Fruit fly (Drosophila melanogaster) whole organism, embryonic: ENCODE measurements around the gene Cypl.

Experiments used
- Aef1 ChIP-seq: fragments of 200-800 bp; sonication (Bioruptor generic); IDR thresholded peaks from 3 replicates; pipeline ENCODE4 v1.3.6; 2022; ENCODE audit warnings: missing biosample characterization, missing genetic modification characterization
- Atf-2 ChIP-seq: fragments of 200-800 bp; sonication (Bioruptor generic); optimal IDR thresholded peaks from 2 replicates; lab custom pipeline; 2016; ENCODE audit warnings: missing biosample characterization, missing genetic modification characterization
- B-H2 ChIP-seq: fragments of 200-800 bp; sonication (Bioruptor generic); optimal IDR thresholded peaks from 2 replicates; lab custom pipeline; 2018; ENCODE audit warnings: missing biosample characterization, mild to moderate bottlenecking, missing genetic modification characterization
- CG10654 ChIP-seq: fragments of 200-800 bp; sonication (Bioruptor generic); optimal IDR thresholded peaks from 2 replicates; lab custom pipeline; 2016; ENCODE audit warnings: missing biosample characterization, missing genetic modification characterization
- CG11085 ChIP-seq: fragments of 200-800 bp; sonication (Bioruptor generic); IDR thresholded peaks from 2 replicates; pipeline ENCODE4 v1.3.6; 2022; ENCODE audit warnings: missing biosample characterization, missing genetic modification characterization
- CG11247 ChIP-seq: fragments of 200-800 bp; sonication (Bioruptor generic); IDR thresholded peaks from 2 replicates; pipeline ENCODE4 v1.3.6; 2022; ENCODE audit warnings: missing biosample characterization, missing genetic modification characterization
- CG11560 ChIP-seq: fragments of 200-800 bp; sonication (Bioruptor generic); IDR thresholded peaks from 3 replicates; pipeline ENCODE4 v1.3.6; 2022; ENCODE audit warnings: missing biosample characterization, missing genetic modification characterization
- CG15479 ChIP-seq: fragments of 200-800 bp; sonication (Bioruptor generic); optimal IDR thresholded peaks from 3 replicates; lab custom pipeline; 2019; ENCODE audit warnings: missing biosample characterization, mild to moderate bottlenecking, missing genetic modification characterization, moderate library complexity
- CG17328 ChIP-seq: fragments of 200-800 bp; sonication (Bioruptor generic); IDR thresholded peaks from 2 replicates; pipeline ENCODE4 v1.3.6; 2022; ENCODE audit warnings: missing biosample characterization, missing genetic modification characterization
- CG2129 ChIP-seq: fragments of 200-800 bp; sonication (Bioruptor generic); IDR thresholded peaks from 2 replicates; pipeline ENCODE4 v1.3.6; 2022; ENCODE audit warnings: missing biosample characterization, missing genetic modification characterization; ENCODE audit not compliant: partially characterized antibody
- CG31388 ChIP-seq: fragments of 200-800 bp; sonication (Bioruptor generic); optimal IDR thresholded peaks from 2 replicates; lab custom pipeline; 2016; ENCODE audit warnings: missing biosample characterization, missing genetic modification characterization
- CG4328 ChIP-seq: fragments of 200-800 bp; sonication (Bioruptor generic); optimal IDR thresholded peaks from 3 replicates; lab custom pipeline; 2017; ENCODE audit warnings: missing biosample characterization, missing genetic modification reagents, missing genetic modification characterization
- CG4360 ChIP-seq: fragments of 200-800 bp; sonication (Bioruptor generic); IDR thresholded peaks from 2 replicates; pipeline ENCODE4 v1.3.6; 2022; ENCODE audit warnings: missing biosample characterization, missing genetic modification characterization
- CG4707 ChIP-seq: fragments of 200-800 bp; sonication (Bioruptor generic); optimal IDR thresholded peaks from 2 replicates; lab custom pipeline; 2018; ENCODE audit warnings: missing biosample characterization, mild to moderate bottlenecking, missing genetic modification characterization, moderate library complexity
- CG4854 ChIP-seq: fragments of 200-800 bp; sonication (Bioruptor generic); optimal IDR thresholded peaks from 2 replicates; lab custom pipeline; 2016; ENCODE audit warnings: missing biosample characterization, missing genetic modification characterization, inconsistent platforms
- CG5953 ChIP-seq: fragments of 200-800 bp; sonication (Bioruptor generic); IDR thresholded peaks from 2 replicates; pipeline ENCODE4 v1.3.6; 2022; ENCODE audit warnings: missing biosample characterization, missing genetic modification characterization
- CG6854 ChIP-seq: fragments of 200-800 bp; sonication (Bioruptor generic); optimal IDR thresholded peaks from 3 replicates; lab custom pipeline; 2017; ENCODE audit warnings: missing biosample characterization, mild to moderate bottlenecking, missing genetic modification characterization
- CG7372 ChIP-seq: fragments of 200-800 bp; sonication (Bioruptor generic); IDR thresholded peaks from 2 replicates; pipeline ENCODE4 v1.3.6; 2022; ENCODE audit warnings: missing biosample characterization, missing genetic modification characterization
- CoRest ChIP-seq: fragments of 200-800 bp; sonication (Bioruptor generic); optimal IDR thresholded peaks from 3 replicates; lab custom pipeline; 2018; ENCODE audit warnings: missing biosample characterization, mild to moderate bottlenecking, missing genetic modification characterization, moderate library complexity
- Dbx ChIP-seq: fragments of 200-800 bp; sonication (Bioruptor generic); IDR thresholded peaks from 3 replicates; pipeline ENCODE4 v1.3.6; 2022; ENCODE audit warnings: missing biosample characterization, missing genetic modification characterization
- Eip74EF ChIP-seq, 2 experiments: fragments of 200-800 bp in 1 of 2; fragments of >200 bp in 1 of 2; sonication (Bioruptor generic) in 1 of 2; optimal IDR thresholded peaks; 2 replicates each; lab custom pipeline; 2017 to 2019; ENCODE audit warnings: missing biosample characterization in 2 of 2, missing genetic modification characterization in 2 of 2, mild to moderate bottlenecking in 1 of 2, moderate library complexity in 1 of 2
- Fer1 ChIP-seq: fragments of 200-800 bp; sonication (Bioruptor generic); optimal IDR thresholded peaks from 2 replicates; lab custom pipeline; 2017; ENCODE audit warnings: missing biosample characterization, mild to moderate bottlenecking, missing genetic modification characterization
- Fer3 ChIP-seq: fragments of 200-800 bp; sonication (Bioruptor generic); optimal IDR thresholded peaks from 2 replicates; lab custom pipeline; 2018; ENCODE audit warnings: missing biosample characterization, mild to moderate bottlenecking, missing genetic modification characterization, moderate library complexity
- Gug ChIP-seq: fragments of 200-800 bp; sonication (Bioruptor generic); IDR thresholded peaks from 4 replicates; pipeline ENCODE4 v1.3.6; 2022; ENCODE audit warnings: missing biosample characterization, missing genetic modification characterization
- Hand ChIP-seq: fragments of 200-800 bp; sonication (Bioruptor generic); optimal IDR thresholded peaks from 2 replicates; lab custom pipeline; 2017; ENCODE audit warnings: mild to moderate bottlenecking, missing biosample characterization, missing genetic modification reagents, missing genetic modification characterization
- Hmx ChIP-seq: fragments of 200-800 bp; sonication (Bioruptor generic); optimal IDR thresholded peaks from 2 replicates; lab custom pipeline; 2016; ENCODE audit warnings: missing biosample characterization, missing genetic modification characterization
- Hr51 ChIP-seq, 2 experiments: fragments of 200-800 bp; sonication (Bioruptor generic); optimal IDR thresholded peaks; 2 replicates in 1 of 2; 3 replicates in 1 of 2; lab custom pipeline; 2016 to 2018; ENCODE audit warnings: missing biosample characterization in 2 of 2, missing genetic modification characterization in 2 of 2, mild to moderate bottlenecking in 1 of 2, moderate library complexity in 1 of 2
- MBD-R2 ChIP-seq: fragments of 200-800 bp; sonication (Bioruptor generic); IDR thresholded peaks from 2 replicates; pipeline ENCODE4 v1.3.6; 2022; ENCODE audit warnings: missing biosample characterization, missing genetic modification characterization
- MESR4 ChIP-seq: fragments of 200-800 bp; sonication (Bioruptor generic); optimal IDR thresholded peaks from 2 replicates; lab custom pipeline; 2018; ENCODE audit warnings: missing biosample characterization, mild to moderate bottlenecking, missing genetic modification characterization, moderate library complexity
- PHDP ChIP-seq: fragments of 200-800 bp; sonication (Bioruptor generic); optimal IDR thresholded peaks from 3 replicates; lab custom pipeline; 2018; ENCODE audit warnings: missing biosample characterization, mild to moderate bottlenecking, missing genetic modification characterization, moderate library complexity
- Rfx ChIP-seq: fragments of 200-800 bp; sonication (Bioruptor generic); IDR thresholded peaks from 2 replicates; pipeline ENCODE4 v1.3.6; 2022; ENCODE audit warnings: missing biosample characterization, missing genetic modification characterization
- ase ChIP-seq: fragments of 200-800 bp; sonication (Bioruptor generic); IDR thresholded peaks from 3 replicates; pipeline ENCODE4 v1.3.6; 2022; ENCODE audit warnings: missing biosample characterization, missing genetic modification characterization
- eve ChIP-seq, 2 experiments: fragments of >200 bp; optimal IDR thresholded peaks; 2 replicates each; lab custom pipeline; 2017; ENCODE audit warnings: missing biosample characterization in 2 of 2, missing genetic modification characterization in 2 of 2
- fd96Cb ChIP-seq: fragments of 200-800 bp; sonication (Bioruptor generic); optimal IDR thresholded peaks from 2 replicates; lab custom pipeline; 2018; ENCODE audit warnings: missing biosample characterization, mild to moderate bottlenecking, missing genetic modification characterization, moderate library complexity
- gcm2 ChIP-seq: fragments of 200-800 bp; sonication (Bioruptor generic); optimal IDR thresholded peaks from 2 replicates; lab custom pipeline; 2016; ENCODE audit warnings: missing biosample characterization, missing genetic modification characterization
- hb ChIP-seq: fragments of 200-800 bp; sonication (Bioruptor generic); IDR thresholded peaks from 3 replicates; pipeline ENCODE4 v1.3.6; 2022; ENCODE audit warnings: missing biosample characterization, missing genetic modification characterization; ENCODE audit not compliant: partially characterized antibody
- hth ChIP-seq: fragments of >200 bp; optimal IDR thresholded peaks from 2 replicates; lab custom pipeline; 2017; ENCODE audit warnings: inconsistent platforms
- inv ChIP-seq: fragments of 200-800 bp; sonication (Bioruptor generic); IDR thresholded peaks from 2 replicates; pipeline ENCODE4 v1.3.6; 2022; ENCODE audit warnings: missing biosample characterization, missing genetic modification characterization; ENCODE audit not compliant: partially characterized antibody
- knrl ChIP-seq: fragments of 200-800 bp; sonication (Bioruptor generic); IDR thresholded peaks from 3 replicates; pipeline ENCODE4 v1.3.6; 2022; ENCODE audit warnings: missing biosample characterization, missing genetic modification characterization; ENCODE audit not compliant: partially characterized antibody
- lola ChIP-seq, 3 experiments: fragments of >200 bp in 2 of 3; fragments of 200-800 bp in 1 of 3; sonication (Bioruptor generic) in 1 of 3; optimal IDR thresholded peaks; 2 replicates each; lab custom pipeline; 2017 to 2019; ENCODE audit warnings: missing biosample characterization in 3 of 3, missing genetic modification characterization in 3 of 3, mild to moderate bottlenecking in 1 of 3, moderate library complexity in 1 of 3
- mirr ChIP-seq: fragments of 200-800 bp; sonication (Bioruptor generic); optimal IDR thresholded peaks from 3 replicates; lab custom pipeline; 2018; ENCODE audit warnings: missing biosample characterization, mild to moderate bottlenecking, missing genetic modification characterization
- prd ChIP-seq, 3 experiments: fragments of >200 bp in 2 of 3; fragments of 200-800 bp in 1 of 3; sonication (Bioruptor generic) in 1 of 3; optimal IDR thresholded peaks in 2 of 3; IDR thresholded peaks in 1 of 3; 2 replicates in 2 of 3; 3 replicates in 1 of 3; pipeline versions ENCODE4 v1.3.6 to Lab custom; 2017 to 2022; ENCODE audit warnings: missing biosample characterization in 1 of 3, missing genetic modification characterization in 1 of 3
- pzg ChIP-seq: fragments of 200-800 bp; sonication (Bioruptor generic); optimal IDR thresholded peaks from 3 replicates; lab custom pipeline; 2018; ENCODE audit warnings: missing biosample characterization, mild to moderate bottlenecking, missing genetic modification characterization, moderate library complexity
- sisA ChIP-seq: fragments of 200-800 bp; sonication (Bioruptor generic); IDR thresholded peaks from 2 replicates; pipeline ENCODE4 v1.3.6; 2022; ENCODE audit warnings: missing biosample characterization, missing genetic modification characterization
- slbo ChIP-seq: fragments of 200-800 bp; sonication (Bioruptor generic); IDR thresholded peaks from 2 replicates; pipeline ENCODE4 v1.3.6; 2022; ENCODE audit warnings: missing biosample characterization, missing genetic modification characterization
- vnd ChIP-seq: fragments of 200-800 bp; sonication (Bioruptor generic); IDR thresholded peaks from 3 replicates; pipeline ENCODE4 v1.3.6; 2022; ENCODE audit warnings: missing biosample characterization, missing genetic modification characterization; ENCODE audit not compliant: partially characterized antibody
- vvl ChIP-seq: fragments of 200-800 bp; sonication (Bioruptor generic); IDR thresholded peaks from 2 replicates; pipeline ENCODE4 v1.3.6; 2022; ENCODE audit warnings: missing biosample characterization, missing genetic modification characterization

The Cypl gene

DNA sequence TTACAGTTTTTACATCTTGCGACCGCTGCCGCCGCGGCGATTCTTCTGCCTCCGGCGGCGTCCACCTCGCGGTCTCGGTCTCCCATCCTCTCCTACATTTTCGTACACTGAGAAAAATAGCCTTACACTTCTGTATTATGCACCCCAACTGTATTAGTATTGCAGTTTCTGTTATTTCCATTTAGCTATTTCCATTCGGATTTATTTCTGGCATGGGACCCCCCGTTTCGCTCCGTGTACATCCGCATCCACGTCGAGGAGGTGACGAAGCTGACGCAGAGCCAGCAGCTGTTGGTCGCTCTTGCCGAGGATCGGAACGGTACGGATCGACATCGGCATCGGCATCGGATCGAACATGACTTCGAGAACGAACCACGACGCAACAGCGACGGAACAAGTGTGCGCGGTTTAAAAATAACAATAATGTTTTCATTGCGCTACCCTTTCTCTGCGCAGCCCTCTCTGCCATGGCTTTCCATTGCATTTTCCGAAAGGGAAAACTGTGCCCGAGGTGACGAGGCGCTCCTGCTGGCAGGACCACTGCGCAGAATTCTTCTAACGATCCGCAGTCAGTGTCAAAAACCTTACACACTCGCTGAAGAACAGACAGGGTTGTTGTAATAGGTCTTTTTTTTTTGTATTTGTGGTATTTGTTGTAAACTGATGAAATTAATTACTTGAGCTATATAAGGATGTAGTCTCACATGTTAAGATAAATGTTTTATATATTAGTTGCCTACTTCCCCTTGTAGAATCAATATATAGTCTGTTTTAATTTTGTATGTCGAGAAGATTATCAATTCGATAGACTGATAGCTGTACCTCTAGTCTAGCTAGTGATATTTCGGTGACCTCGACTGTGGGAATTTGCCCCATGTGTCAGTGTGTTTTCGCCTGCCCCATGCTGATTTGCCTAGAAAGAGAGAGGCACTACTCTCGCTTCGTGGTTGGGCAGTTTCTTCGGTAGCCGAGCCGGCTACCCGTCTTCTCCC, 46.9 kb upstream of the Cypl start (continued):
- TF ChIP-seq slbo (GFP tag; lab: Robert Waterston, UW), result peak; percentile 94
- peak; percentile 85 for TF ChIP-seq CG11085 (GFP tag; lab: Robert Waterston, UW)
- peak; percentile 89 for TF ChIP-seq Aef1 (GFP tag; lab: Robert Waterston, UW)
- TF ChIP-seq Rfx (GFP tag; lab: Robert Waterston, UW), result peak; percentile 96
- no peak for TF ChIP-seq vnd
- peak; percentile 86 for TF ChIP-seq PHDP (tag; lab: Kevin White, UChicago)
- peak; percentile 85 to 91 for TF ChIP-seq Hr51 (GFP tag; optimal IDR thresholded peaks at IDR 0.05; lab: Kevin White, UChicago)
- TF ChIP-seq pzg, result peak; percentile 8
- peak; percentile 88 for TF ChIP-seq fd96Cb
- TF ChIP-seq Hand (GFP tag; lab: Kevin White, UChicago), result peak; percentile 74
- TF ChIP-seq eve (GFP tag; optimal IDR thresholded peaks at IDR 0.05; lab: Kevin White, UChicago), result no peak
- peak; percentile 87 for TF ChIP-seq CG7372
- no peak for TF ChIP-seq knrl
- no peak for TF ChIP-seq prd (optimal IDR thresholded peaks at IDR 0.05; lab: Kevin White, UChicago)
- TF ChIP-seq prd (GFP tag; IDR thresholded peaks at IDR 0.05; lab: Robert Waterston, UW), result peak; percentile 94
- TF ChIP-seq CG6854 (GFP tag; lab: Kevin White, UChicago), result peak; percentile 78
- peak in 1 of 3 experiments; percentile 80 for TF ChIP-seq lola (GFP tag; optimal IDR thresholded peaks at IDR 0.05; lab: Kevin White, UChicago)
- TF ChIP-seq inv, result no peak
- TF ChIP-seq CG4707 (GFP tag; lab: Kevin White, UChicago), result peak; percentile 72
- peak; percentile 87 for TF ChIP-seq B-H2
- peak; percentile 96 for TF ChIP-seq vvl
- TF ChIP-seq CG4328, result peak; percentile 88
- peak; percentile 93 for TF ChIP-seq CG17328 (GFP tag; lab: Robert Waterston, UW)
- TF ChIP-seq Fer1 (GFP tag; lab: Kevin White, UChicago), result peak; percentile 83
- TF ChIP-seq CG5953 (GFP tag; lab: Robert Waterston, UW), result peak; percentile 85
- peak; percentile 87 for TF ChIP-seq mirr (GFP tag; lab: Kevin White, UChicago)
- TF ChIP-seq sisA (GFP tag; lab: Robert Waterston, UW), result peak; percentile 93
- no peak for TF ChIP-seq hth
- TF ChIP-seq Gug (GFP tag; lab: Robert Waterston, UW), result peak; percentile 95
- peak; percentile 89 for TF ChIP-seq CG10654
- TF ChIP-seq CG11560 (tag; lab: Robert Waterston, UW), result peak; percentile 66; the same call in 2 of the 3 replicates
- peak; percentile 89 for TF ChIP-seq CG11247 (GFP tag; lab: Robert Waterston, UW)
- no peak for TF ChIP-seq CG15479 (GFP tag; lab: Kevin White, UChicago)
- peak; percentile 89 for TF ChIP-seq ase (GFP tag; lab: Robert Waterston, UW)
- TF ChIP-seq CG4360, result peak; percentile 62
- TF ChIP-seq Fer3 (tag; lab: Kevin White, UChicago), result peak; percentile 86
- TF ChIP-seq MBD-R2 (GFP tag; lab: Robert Waterston, UW), result peak; percentile 79
- no peak for TF ChIP-seq CG2129 (GFP tag; lab: Robert Waterston, UW)
- TF ChIP-seq Eip74EF (GFP tag; optimal IDR thresholded peaks at IDR 0.05; lab: Kevin White, UChicago), result peak in 1 of 2 experiments; percentile 47
- peak; percentile 26 for TF ChIP-seq MESR4 (GFP tag; lab: Kevin White, UChicago)
- peak; percentile 36 for TF ChIP-seq Hmx (GFP tag; lab: Kevin White, UChicago)
- peak; percentile 8 for TF ChIP-seq CG31388 (GFP tag; lab: Kevin White, UChicago)
- TF ChIP-seq gcm2 (GFP tag; lab: Kevin White, UChicago), result peak; percentile 63
- no peak for TF ChIP-seq hb (GFP tag; lab: Robert Waterston, UW)
- peak; percentile 73 for TF ChIP-seq CG4854 (GFP tag; lab: Kevin White, UChicago)
- peak; percentile 87 for TF ChIP-seq CoRest (tag; lab: Kevin White, UChicago)
- TF ChIP-seq Dbx (GFP tag; lab: Robert Waterston, UW), result peak; percentile 92
- peak; percentile 87 for TF ChIP-seq Atf-2
